Worm (Caenorhabditis elegans) whole organism, L2 larva: ENCODE data around the gene B0244.5.
A peak's percentile ranks its signal among the peaks of the same experiment; 100 is the strongest.

Experiments used
- C34F6.9 ChIP-seq: fragments of 150-350 bp; optimal IDR thresholded peaks from 2 replicates; lab custom pipeline; 2014; ENCODE audit warnings: missing biosample characterization, missing genetic modification characterization
- F13H6.1 ChIP-seq: sonication (generic microtip); optimal IDR thresholded peaks from 2 replicates; lab custom pipeline; 2016; ENCODE audit warnings: missing genetic modification characterization, missing compliant biosample characterization
- R02D3.7 ChIP-seq: fragments of 150-350 bp; optimal IDR thresholded peaks from 2 replicates; lab custom pipeline; 2014; ENCODE audit warnings: missing biosample characterization, missing genetic modification characterization
- Y55F3AM.14 ChIP-seq: fragments of 200-800 bp; sonication (Bioruptor generic); optimal IDR thresholded peaks from 2 replicates; lab custom pipeline; 2018; ENCODE audit warnings: mild to moderate bottlenecking, missing genetic modification characterization, missing compliant biosample characterization
- alr-1 ChIP-seq: fragments of 150-350 bp; optimal IDR thresholded peaks from 2 replicates; lab custom pipeline; 2014; ENCODE audit warnings: missing biosample characterization, missing genetic modification characterization
- aly-2 ChIP-seq: fragments of 150-350 bp; optimal IDR thresholded peaks from 2 replicates; lab custom pipeline; 2014; ENCODE audit warnings: missing biosample characterization, missing genetic modification characterization
- blmp-1 ChIP-seq: sonication (generic microtip); optimal IDR thresholded peaks from 2 replicates; lab custom pipeline; 2017; ENCODE audit warnings: missing genetic modification characterization, mild to moderate bottlenecking, missing compliant biosample characterization, antibody characterized with exemption, moderate library complexity; ENCODE audit not compliant: insufficient read depth
- ceh-16 ChIP-seq: fragments of 150-350 bp; optimal IDR thresholded peaks from 2 replicates; lab custom pipeline; 2014; ENCODE audit warnings: missing biosample characterization, missing genetic modification characterization
- ceh-82 ChIP-seq: fragments of 150-350 bp; optimal IDR thresholded peaks from 2 replicates; lab custom pipeline; 2014; ENCODE audit warnings: missing biosample characterization, missing genetic modification characterization
- crh-2 ChIP-seq: sonication (generic microtip); optimal IDR thresholded peaks from 2 replicates; lab custom pipeline; 2017; ENCODE audit warnings: missing biosample characterization, missing genetic modification characterization
- dmd-4 ChIP-seq: sonication (generic microtip); optimal IDR thresholded peaks from 2 replicates; lab custom pipeline; 2017; ENCODE audit warnings: missing biosample characterization, missing genetic modification characterization
- elt-1 ChIP-seq: fragments of 150-350 bp; optimal IDR thresholded peaks from 2 replicates; lab custom pipeline; 2014; ENCODE audit warnings: missing biosample characterization, missing genetic modification characterization
- fos-1 ChIP-seq: fragments of 150-350 bp; optimal IDR thresholded peaks from 2 replicates; lab custom pipeline; 2014; ENCODE audit warnings: missing biosample characterization, missing genetic modification characterization
- gmeb-1 ChIP-seq: fragments of 150-350 bp; optimal IDR thresholded peaks from 2 replicates; lab custom pipeline; 2014; ENCODE audit warnings: missing biosample characterization, missing genetic modification characterization
- lin-13 ChIP-seq: fragments of 150-350 bp; optimal IDR thresholded peaks from 2 replicates; lab custom pipeline; 2014; ENCODE audit warnings: missing biosample characterization, missing genetic modification reagents, missing genetic modification characterization
- lin-39 ChIP-seq: fragments of 150-350 bp; optimal IDR thresholded peaks from 2 replicates; lab custom pipeline; 2014; ENCODE audit warnings: missing biosample characterization, missing genetic modification reagents, missing genetic modification characterization
- lsy-2 ChIP-seq, 2 experiments: fragments of 150-350 bp in 1 of 2; sonication (generic microtip) in 1 of 2; optimal IDR thresholded peaks; 2 replicates each; lab custom pipeline; 2014 to 2017; ENCODE audit warnings: missing biosample characterization in 2 of 2, missing genetic modification characterization in 2 of 2
- mdl-1 ChIP-seq, 2 experiments: fragments of 150-350 bp in 1 of 2; sonication (generic microtip) in 1 of 2; optimal IDR thresholded peaks; 2 replicates each; lab custom pipeline; 2017; ENCODE audit warnings: missing biosample characterization in 2 of 2, missing genetic modification characterization in 2 of 2
- nhr-11 ChIP-seq: fragments of 150-350 bp; optimal IDR thresholded peaks from 2 replicates; lab custom pipeline; 2014; ENCODE audit warnings: missing biosample characterization, missing genetic modification characterization
- nhr-129 ChIP-seq: fragments of 150-350 bp; optimal IDR thresholded peaks from 2 replicates; lab custom pipeline; 2014; ENCODE audit warnings: missing biosample characterization, missing genetic modification characterization
- nhr-21 ChIP-seq: fragments of 150-350 bp; optimal IDR thresholded peaks from 2 replicates; lab custom pipeline; 2014; ENCODE audit warnings: missing biosample characterization, missing genetic modification characterization
- nhr-23 ChIP-seq: fragments of 150-350 bp; optimal IDR thresholded peaks from 2 replicates; lab custom pipeline; 2014; ENCODE audit warnings: missing biosample characterization, missing genetic modification reagents, missing genetic modification characterization
- nhr-237 ChIP-seq: fragments of 150-350 bp; optimal IDR thresholded peaks from 2 replicates; lab custom pipeline; 2014; ENCODE audit warnings: missing biosample characterization, missing genetic modification characterization
- nhr-77 ChIP-seq: fragments of 150-350 bp; optimal IDR thresholded peaks from 2 replicates; lab custom pipeline; 2014; ENCODE audit warnings: missing biosample characterization, missing genetic modification characterization
- sem-4 ChIP-seq: fragments of 150-350 bp; optimal IDR thresholded peaks from 2 replicates; lab custom pipeline; 2014; ENCODE audit warnings: missing biosample characterization, missing genetic modification reagents, missing genetic modification characterization
- skn-1 ChIP-seq: sonication (generic microtip); optimal IDR thresholded peaks from 2 replicates; lab custom pipeline; 2017; ENCODE audit warnings: missing biosample characterization, missing genetic modification characterization
- sma-3 ChIP-seq: sonication (generic microtip); optimal IDR thresholded peaks from 2 replicates; lab custom pipeline; 2016; ENCODE audit warnings: missing genetic modification reagents, missing genetic modification characterization, missing compliant biosample characterization
- sma-9 ChIP-seq, 2 experiments: fragments of 150-350 bp in 1 of 2; sonication (generic microtip) in 1 of 2; optimal IDR thresholded peaks; 2 replicates each; lab custom pipeline; 2014 to 2016; ENCODE audit warnings: missing genetic modification characterization in 2 of 2, mild to moderate bottlenecking in 1 of 2, missing biosample characterization in 1 of 2, missing compliant biosample characterization in 1 of 2, missing genetic modification reagents in 1 of 2, moderate library complexity in 1 of 2
- snpc-4 ChIP-seq: fragments of 150-350 bp; optimal IDR thresholded peaks from 2 replicates; lab custom pipeline; 2014; ENCODE audit warnings: missing biosample characterization, missing genetic modification characterization
- unc-39 ChIP-seq: fragments of 150-350 bp; optimal IDR thresholded peaks from 2 replicates; lab custom pipeline; 2014; ENCODE audit warnings: missing biosample characterization, missing genetic modification characterization
- unc-62 ChIP-seq: fragments of 150-350 bp; optimal IDR thresholded peaks from 2 replicates; lab custom pipeline; 2014; ENCODE audit warnings: missing biosample characterization, missing genetic modification reagents, missing genetic modification characterization
- zag-1 ChIP-seq: fragments of 150-350 bp; optimal IDR thresholded peaks from 2 replicates; lab custom pipeline; 2014; ENCODE audit warnings: missing biosample characterization, missing genetic modification characterization
- ztf-1 ChIP-seq: fragments of 200-800 bp; sonication (Bioruptor generic); conservative IDR thresholded peaks from 2 replicates; pipeline ENCODE4 v1.3.6; 2022; ENCODE audit warnings: missing genetic modification characterization, missing compliant biosample characterization

Gene B0244.5

ce11 chrIII:5707546-5707945, 37.1 kb upstream of the B0244.5 start:
- no peak for TF ChIP-seq lsy-2 (tag; optimal IDR thresholded peaks at IDR 0.05; lab: Kevin White, UChicago)
- no peak for TF ChIP-seq nhr-237 (tag; lab: Kevin White, UChicago)
- no peak for TF ChIP-seq dmd-4 (tag; lab: Kevin White, UChicago)
- no peak for TF ChIP-seq elt-1
- TF ChIP-seq blmp-1 (tag; lab: Kevin White, UChicago), result no peak
- TF ChIP-seq unc-62 (GFP tag; lab: Kevin White, UChicago), result no peak
- TF ChIP-seq mdl-1 (tag; optimal IDR thresholded peaks at IDR 0.05; lab: Kevin White, UChicago), result no peak
- TF ChIP-seq, all 48 proteins: peak for 0

ce11 chrIII:5708024-5708423, 36.7 kb upstream of the B0244.5 start:
- TF ChIP-seq nhr-129 (tag; lab: Kevin White, UChicago) (peak; percentile 50), gmeb-1 (tag; lab: Kevin White, UChicago) (no peak)

- TF ChIP-seq snpc-4 (tag; lab: Kevin White, UChicago), result no peak
- TF ChIP-seq lsy-2 (tag; optimal IDR thresholded peaks at IDR 0.05; lab: Kevin White, UChicago), result no peak
- no peak for TF ChIP-seq blmp-1 (tag; lab: Kevin White, UChicago)
- TF ChIP-seq Y55F3AM.14 (GFP tag; lab: Kevin White, UChicago), result no peak
- TF ChIP-seq gmeb-1 (tag; lab: Kevin White, UChicago), result no peak
- no peak for TF ChIP-seq sma-3 (GFP tag; lab: Kevin White, UChicago)
- TF ChIP-seq nhr-237 (tag; lab: Kevin White, UChicago), result no peak
- TF ChIP-seq nhr-23, result no peak
- TF ChIP-seq zag-1, result no peak
- no peak for TF ChIP-seq nhr-129 (tag; lab: Kevin White, UChicago)
- TF ChIP-seq sem-4, result no peak
- TF ChIP-seq alr-1, result no peak
- TF ChIP-seq R02D3.7 (tag; lab: Kevin White, UChicago), result no peak
- TF ChIP-seq ceh-16, result no peak
- TF ChIP-seq crh-2, result no peak
- TF ChIP-seq skn-1 (tag; lab: Kevin White, UChicago), result no peak
- TF ChIP-seq aly-2, result no peak
- TF ChIP-seq ztf-1 (GFP tag; lab: Robert Waterston, UW), result no peak
These were observed 35.5 kb upstream of the B0244.5 start, which contains the start of gene hpo-28 for ce11 chrIII:5709224-5709623. hpo-28 (minus strand) TSS chrIII:5709324.

ce11 chrIII:5710045-5710444, 34.6 kb upstream of the B0244.5 start, which contains the start of gene B0336.12:
B0336.12 (minus strand) TSS chrIII:5710145.
- TF ChIP-seq C34F6.9 (tag; lab: Kevin White, UChicago) (no peak), zag-1 (no peak), ceh-82 (tag; lab: Kevin White, UChicago) (no peak)

ce11 chrIII:5710676-5711075, 34.0 kb upstream of the B0244.5 start:
- TF ChIP-seq gmeb-1 (tag; lab: Kevin White, UChicago) (peak; percentile 10), fos-1 (tag; lab: Kevin White, UChicago) (peak; percentile 36), lin-13 (GFP tag; lab: Kevin White, UChicago) (peak; percentile 5), lin-39 (no peak), C34F6.9 (tag; lab: Kevin White, UChicago) (no peak), sma-3 (GFP tag; lab: Kevin White, UChicago) (peak; percentile 29), dmd-4 (tag; lab: Kevin White, UChicago) (no peak), R02D3.7 (tag; lab: Kevin White, UChicago) (no peak), sma-9 (GFP tag; optimal IDR thresholded peaks at IDR 0.05; lab: Kevin White, UChicago) (peak; percentile 43), sma-9 (tag; optimal IDR thresholded peaks at IDR 0.05; lab: Kevin White, UChicago) (no peak), elt-1 (no peak), nhr-77 (tag; lab: Kevin White, UChicago) (no peak), nhr-21 (tag; lab: Kevin White, UChicago) (peak; percentile 83), blmp-1 (tag; lab: Kevin White, UChicago) (peak; percentile 7), mdl-1 (tag; optimal IDR thresholded peaks at IDR 0.05; lab: Kevin White, UChicago) (no peak), nhr-23 (no peak), F13H6.1 (tag; lab: Kevin White, UChicago) (no peak), nhr-11 (tag; lab: Kevin White, UChicago) (no peak), ceh-16 (no peak), nhr-129 (tag; lab: Kevin White, UChicago) (peak; percentile 26), snpc-4 (tag; lab: Kevin White, UChicago) (no peak), lsy-2 (tag; optimal IDR thresholded peaks at IDR 0.05; lab: Kevin White, UChicago) (peak in 1 of 2 experiments; percentile 81), nhr-237 (tag; lab: Kevin White, UChicago) (no peak), unc-39 (tag; lab: Kevin White, UChicago) (no peak)
- TF ChIP-seq, all 48 proteins: peak for 9
